Fruit fly (Drosophila melanogaster) whole organism, embryonic: Measurements from ENCODE around the gene CG7557.

Experiments used
- Abd-B ChIP-seq: fragments of 200-800 bp; sonication (Bioruptor generic); optimal IDR thresholded peaks from 2 replicates; lab custom pipeline; 2018; ENCODE audit warnings: missing biosample characterization, mild to moderate bottlenecking, missing genetic modification characterization, moderate library complexity
- C15 ChIP-seq: fragments of 200-800 bp; sonication (Bioruptor generic); IDR thresholded peaks from 3 replicates; pipeline ENCODE4 v1.3.6; 2022; ENCODE audit warnings: missing biosample characterization, missing genetic modification characterization
- CG10462 ChIP-seq: fragments of 200-800 bp; sonication (Bioruptor generic); optimal IDR thresholded peaks from 2 replicates; lab custom pipeline; 2016; ENCODE audit warnings: missing biosample characterization, missing genetic modification characterization
- CG10979 ChIP-seq: fragments of 200-800 bp; sonication (Bioruptor generic); optimal IDR thresholded peaks from 2 replicates; lab custom pipeline; 2018; ENCODE audit warnings: missing biosample characterization, mild to moderate bottlenecking, missing genetic modification characterization, moderate library complexity
- CG11504 ChIP-seq: fragments of 200-800 bp; sonication (Bioruptor generic); optimal IDR thresholded peaks from 3 replicates; lab custom pipeline; 2019; ENCODE audit warnings: missing biosample characterization, mild to moderate bottlenecking, missing genetic modification characterization, moderate library complexity
- CG11560 ChIP-seq: fragments of 200-800 bp; sonication (Bioruptor generic); IDR thresholded peaks from 3 replicates; pipeline ENCODE4 v1.3.6; 2022; ENCODE audit warnings: missing biosample characterization, missing genetic modification characterization
- CG12155 ChIP-seq: fragments of 200-800 bp; sonication (Bioruptor generic); optimal IDR thresholded peaks from 3 replicates; lab custom pipeline; 2016; ENCODE audit warnings: missing biosample characterization, missing genetic modification characterization
- CG13424 ChIP-seq: fragments of 200-800 bp; sonication (Bioruptor generic); optimal IDR thresholded peaks from 2 replicates; lab custom pipeline; 2019; ENCODE audit warnings: missing biosample characterization, mild to moderate bottlenecking, missing genetic modification characterization, moderate library complexity
- CG15269 ChIP-seq: fragments of 200-800 bp; sonication (Bioruptor generic); optimal IDR thresholded peaks from 2 replicates; lab custom pipeline; 2018; ENCODE audit warnings: missing biosample characterization, mild to moderate bottlenecking, missing genetic modification characterization, moderate library complexity
- CG16863 ChIP-seq: fragments of 200-800 bp; sonication (Bioruptor generic); optimal IDR thresholded peaks from 3 replicates; lab custom pipeline; 2016; ENCODE audit warnings: missing biosample characterization, missing genetic modification characterization
- CG17359 ChIP-seq: fragments of 200-800 bp; sonication (Bioruptor generic); optimal IDR thresholded peaks from 3 replicates; lab custom pipeline; 2018; ENCODE audit warnings: missing biosample characterization, mild to moderate bottlenecking, missing genetic modification characterization, moderate library complexity
- CG17385 ChIP-seq: fragments of 200-800 bp; sonication (Bioruptor generic); optimal IDR thresholded peaks from 3 replicates; lab custom pipeline; 2018; ENCODE audit warnings: missing biosample characterization, mild to moderate bottlenecking, missing genetic modification characterization
- CG17612 ChIP-seq: fragments of 200-800 bp; sonication (Bioruptor generic); IDR thresholded peaks from 2 replicates; pipeline ENCODE4 v1.3.6; 2022; ENCODE audit warnings: missing biosample characterization, missing genetic modification characterization
- CG30020 ChIP-seq: fragments of 200-800 bp; optimal IDR thresholded peaks from 2 replicates; lab custom pipeline; 2019; ENCODE audit warnings: missing biosample characterization, mild to moderate bottlenecking, missing genetic modification characterization, moderate library complexity
- CG30403 ChIP-seq: fragments of 200-800 bp; sonication (Bioruptor generic); optimal IDR thresholded peaks from 3 replicates; lab custom pipeline; 2016; ENCODE audit warnings: missing biosample characterization, missing genetic modification characterization
- CG31365 ChIP-seq: fragments of 200-800 bp; sonication (Bioruptor generic); optimal IDR thresholded peaks from 2 replicates; lab custom pipeline; 2018; ENCODE audit warnings: missing biosample characterization, mild to moderate bottlenecking, missing genetic modification characterization
- CG34376 ChIP-seq: fragments of 200-800 bp; sonication (Bioruptor generic); optimal IDR thresholded peaks from 2 replicates; lab custom pipeline; 2018; ENCODE audit warnings: missing biosample characterization, mild to moderate bottlenecking, missing genetic modification characterization
- CG3847 ChIP-seq: fragments of 200-800 bp; sonication (Bioruptor generic); IDR thresholded peaks from 2 replicates; pipeline ENCODE4 v1.3.6; 2022; ENCODE audit warnings: missing biosample characterization, missing genetic modification characterization
- CG4730 ChIP-seq: fragments of 200-800 bp; sonication (Bioruptor generic); IDR thresholded peaks from 2 replicates; pipeline ENCODE4 v1.3.6; 2022; ENCODE audit warnings: missing biosample characterization, missing genetic modification characterization
- CG5180 ChIP-seq: fragments of 200-800 bp; sonication (Bioruptor generic); optimal IDR thresholded peaks from 3 replicates; lab custom pipeline; 2017; ENCODE audit warnings: missing biosample characterization, missing genetic modification characterization, mild to moderate bottlenecking, moderate library complexity, missing genetic modification reagents
- CG6791 ChIP-seq: fragments of 200-800 bp; sonication (Bioruptor generic); IDR thresholded peaks from 3 replicates; pipeline ENCODE4 v1.3.6; 2022; ENCODE audit warnings: missing biosample characterization, missing genetic modification characterization; ENCODE audit not compliant: partially characterized antibody
- CG8765 ChIP-seq: fragments of 200-800 bp; sonication (Bioruptor generic); IDR thresholded peaks from 2 replicates; pipeline ENCODE4 v1.3.6; 2022; ENCODE audit warnings: missing biosample characterization, missing genetic modification characterization
- CG9609 ChIP-seq: fragments of 200-800 bp; sonication (Bioruptor generic); optimal IDR thresholded peaks from 3 replicates; lab custom pipeline; 2016; ENCODE audit warnings: missing biosample characterization, missing genetic modification characterization
- CG9797 ChIP-seq: fragments of 200-800 bp; sonication (Bioruptor generic); optimal IDR thresholded peaks from 3 replicates; lab custom pipeline; 2018; ENCODE audit warnings: missing biosample characterization, mild to moderate bottlenecking, missing genetic modification characterization
- D19A ChIP-seq: fragments of 200-800 bp; optimal IDR thresholded peaks from 3 replicates; lab custom pipeline; 2019; ENCODE audit warnings: missing biosample characterization, mild to moderate bottlenecking, missing genetic modification characterization, moderate library complexity
- Hsf ChIP-seq: fragments of 200-800 bp; sonication (Bioruptor generic); optimal IDR thresholded peaks from 3 replicates; lab custom pipeline; 2016; ENCODE audit warnings: missing biosample characterization, missing genetic modification characterization
- PHDP ChIP-seq: fragments of 200-800 bp; sonication (Bioruptor generic); optimal IDR thresholded peaks from 3 replicates; lab custom pipeline; 2018; ENCODE audit warnings: missing biosample characterization, mild to moderate bottlenecking, missing genetic modification characterization, moderate library complexity
- Ravus ChIP-seq: fragments of 200-800 bp; sonication (Bioruptor generic); IDR thresholded peaks from 2 replicates; pipeline ENCODE4 v1.3.6; 2022; ENCODE audit warnings: missing biosample characterization, missing genetic modification characterization
- Rx ChIP-seq: fragments of 200-800 bp; sonication (Bioruptor generic); IDR thresholded peaks from 2 replicates; pipeline ENCODE4 v1.3.6; 2022; ENCODE audit warnings: missing biosample characterization, missing genetic modification characterization
- al ChIP-seq: fragments of 200-800 bp; sonication (Bioruptor generic); IDR thresholded peaks from 2 replicates; pipeline ENCODE4 v1.3.6; 2022; ENCODE audit warnings: missing biosample characterization, missing genetic modification characterization
- bab2 ChIP-seq: fragments of 200-800 bp; sonication (Bioruptor generic); optimal IDR thresholded peaks from 2 replicates; lab custom pipeline; 2016; ENCODE audit warnings: missing biosample characterization, missing genetic modification characterization
- chinmo ChIP-seq: fragments of 200-800 bp; sonication (Bioruptor generic); IDR thresholded peaks from 4 replicates; pipeline ENCODE4 v1.3.6; 2022; ENCODE audit warnings: missing biosample characterization, missing genetic modification characterization; ENCODE audit not compliant: partially characterized antibody
- ems ChIP-seq: fragments of 200-800 bp; sonication (Bioruptor generic); optimal IDR thresholded peaks from 3 replicates; lab custom pipeline; 2016; ENCODE audit warnings: missing biosample characterization, missing genetic modification characterization
- esg ChIP-seq: fragments of 200-800 bp; sonication (Bioruptor generic); conservative IDR thresholded peaks from 2 replicates; pipeline ENCODE4 v1.3.6; 2022; ENCODE audit warnings: missing biosample characterization, missing genetic modification characterization
- exex ChIP-seq: fragments of 200-800 bp; sonication (Bioruptor generic); optimal IDR thresholded peaks from 4 replicates; lab custom pipeline; 2018; ENCODE audit warnings: missing biosample characterization, mild to moderate bottlenecking, missing genetic modification characterization, moderate library complexity
- fd96Cb ChIP-seq: fragments of 200-800 bp; sonication (Bioruptor generic); optimal IDR thresholded peaks from 2 replicates; lab custom pipeline; 2018; ENCODE audit warnings: missing biosample characterization, mild to moderate bottlenecking, missing genetic modification characterization, moderate library complexity
- fru ChIP-seq: fragments of >200 bp; optimal IDR thresholded peaks from 2 replicates; lab custom pipeline; 2017
- h ChIP-seq: fragments of >200 bp; optimal IDR thresholded peaks from 2 replicates; lab custom pipeline; 2017
- ham ChIP-seq: fragments of 200-800 bp; sonication (Bioruptor generic); IDR thresholded peaks from 2 replicates; pipeline ENCODE4 v1.3.6; 2022; ENCODE audit warnings: missing biosample characterization, missing genetic modification characterization
- nmo ChIP-seq: fragments of 200-800 bp; sonication (Bioruptor generic); optimal IDR thresholded peaks from 2 replicates; lab custom pipeline; 2018; ENCODE audit warnings: missing biosample characterization, mild to moderate bottlenecking, missing genetic modification characterization, moderate library complexity
- onecut ChIP-seq: fragments of 200-800 bp; sonication (Bioruptor generic); IDR thresholded peaks from 2 replicates; pipeline ENCODE4 v1.3.6; 2022; ENCODE audit warnings: missing biosample characterization, missing genetic modification characterization
- org-1 ChIP-seq: fragments of 200-800 bp; sonication (Bioruptor generic); optimal IDR thresholded peaks from 2 replicates; lab custom pipeline; 2017; ENCODE audit warnings: missing biosample characterization, missing genetic modification characterization
- pan ChIP-seq, 4 experiments: fragments of >200 bp in 3 of 4; fragments of 200-800 bp in 1 of 4; sonication (Bioruptor generic) in 1 of 4; optimal IDR thresholded peaks in 3 of 4; IDR thresholded peaks in 1 of 4; 2 replicates each; pipeline versions ENCODE4 v1.3.6 to Lab custom; 2017 to 2022; ENCODE audit warnings: missing biosample characterization in 2 of 4, missing genetic modification characterization in 2 of 4, mixed read lengths in 1 of 4
- pfk ChIP-seq: fragments of 200-800 bp; sonication (Bioruptor generic); optimal IDR thresholded peaks from 2 replicates; lab custom pipeline; 2018; ENCODE audit warnings: missing biosample characterization, mild to moderate bottlenecking, missing genetic modification characterization, moderate library complexity
- pnt ChIP-seq: fragments of 200-800 bp; sonication (Bioruptor generic); optimal IDR thresholded peaks from 3 replicates; lab custom pipeline; 2016; ENCODE audit warnings: missing biosample characterization, missing genetic modification characterization
- pum ChIP-seq: fragments of 200-800 bp; sonication (Bioruptor generic); optimal IDR thresholded peaks from 2 replicates; lab custom pipeline; 2016; ENCODE audit warnings: missing biosample characterization, missing genetic modification characterization
- ranshi ChIP-seq: fragments of 200-800 bp; sonication (Bioruptor generic); IDR thresholded peaks from 2 replicates; pipeline ENCODE4 v1.3.6; 2022; ENCODE audit warnings: missing biosample characterization, missing genetic modification characterization
- ro ChIP-seq: fragments of 200-800 bp; sonication (Bioruptor generic); IDR thresholded peaks from 2 replicates; pipeline ENCODE4 v1.3.6; 2022; ENCODE audit warnings: missing biosample characterization, missing genetic modification characterization
- trem ChIP-seq: fragments of 200-800 bp; optimal IDR thresholded peaks from 3 replicates; lab custom pipeline; 2019; ENCODE audit warnings: missing biosample characterization, mild to moderate bottlenecking, missing genetic modification characterization, moderate library complexity
- vvl ChIP-seq: fragments of 200-800 bp; sonication (Bioruptor generic); IDR thresholded peaks from 2 replicates; pipeline ENCODE4 v1.3.6; 2022; ENCODE audit warnings: missing biosample characterization, missing genetic modification characterization
- zen ChIP-seq: fragments of 200-800 bp; sonication (Bioruptor generic); optimal IDR thresholded peaks from 3 replicates; lab custom pipeline; 2018; ENCODE audit warnings: missing biosample characterization, mild to moderate bottlenecking, missing genetic modification characterization, moderate library complexity

The CG7557 gene

dm6 chr3L:11483135-11483534 lies 38.2 kb downstream of the CG7557 start (continued):
- TF ChIP-seq Ravus (GFP tag; lab: Robert Waterston, UW) (no peak), esg (GFP tag; lab: Robert Waterston, UW) (0 out of 2 replicates have a peak, but pooled peaks have one; percentile 36), exex (tag; lab: Kevin White, UChicago) (no peak), CG10979 (tag; lab: Kevin White, UChicago) (peak; percentile 65), CG11560 (tag; lab: Robert Waterston, UW) (no peak), CG30020 (tag; lab: Kevin White, UChicago) (no peak), fd96Cb (peak; percentile 40), CG4730 (GFP tag; lab: Robert Waterston, UW) (no peak), CG10462 (GFP tag; lab: Kevin White, UChicago) (no peak), CG3847 (GFP tag; lab: Robert Waterston, UW) (0 out of 2 replicates have a peak, but pooled peaks have one; percentile 9), onecut (GFP tag; lab: Robert Waterston, UW) (no peak), CG30403 (GFP tag; lab: Kevin White, UChicago) (peak; percentile 57), ham (GFP tag; lab: Robert Waterston, UW) (no peak), CG34376 (no peak), vvl (GFP tag; lab: Robert Waterston, UW) (peak; percentile 33; the same call in 1 of the 2 replicates), zen (peak; percentile 25), CG17385 (GFP tag; lab: Kevin White, UChicago) (peak; percentile 27), pfk (GFP tag; lab: Kevin White, UChicago) (no peak), pan (optimal IDR thresholded peaks at IDR 0.05; lab: Kevin White, UChicago) (no peak), pan (GFP tag; optimal IDR thresholded peaks at IDR 0.05 in 1 of 2, IDR thresholded peaks at IDR 0.05 in 1 of 2) (peak in 1 of 2 experiments; percentile 23), PHDP (peak; percentile 41), CG6791 (GFP tag; lab: Robert Waterston, UW) (0 out of 3 replicates have a peak, but pooled peaks have one; percentile 52), pum (GFP tag; lab: Kevin White, UChicago) (peak; percentile 33), chinmo (no peak), CG31365 (tag; lab: Kevin White, UChicago) (no peak), Rx (GFP tag; lab: Robert Waterston, UW) (no peak), ro (GFP tag; lab: Robert Waterston, UW) (no peak), pnt (GFP tag; lab: Kevin White, UChicago) (peak; percentile 37), al (GFP tag; lab: Robert Waterston, UW) (no peak), D19A (tag; lab: Kevin White, UChicago) (peak; percentile 23), CG17612 (GFP tag; lab: Robert Waterston, UW) (no peak), Abd-B (GFP tag; lab: Kevin White, UChicago) (peak; percentile 34), CG16863 (GFP tag; lab: Kevin White, UChicago) (peak; percentile 2), nmo (GFP tag; lab: Kevin White, UChicago) (peak; percentile 65), CG9797 (GFP tag; lab: Kevin White, UChicago) (no peak), Hsf (peak; percentile 49), C15 (GFP tag; lab: Robert Waterston, UW) (no peak), org-1 (GFP tag; lab: Kevin White, UChicago) (peak; percentile 33), CG13424 (tag; lab: Kevin White, UChicago) (peak; percentile 42), CG17359 (tag; lab: Kevin White, UChicago) (peak; percentile 14), ems (GFP tag; lab: Kevin White, UChicago) (peak; percentile 36), fru (lab: Kevin White, UChicago) (no peak), trem (tag; lab: Kevin White, UChicago) (no peak), bab2 (GFP tag; lab: Kevin White, UChicago) (no peak), h (lab: Kevin White, UChicago) (no peak), ranshi (peak; percentile 4; the same call in 1 of the 2 replicates), CG5180 (no peak), CG12155 (peak; percentile 2), CG8765 (GFP tag; lab: Robert Waterston, UW) (no peak), CG11504 (tag; lab: Kevin White, UChicago) (peak; percentile 67), CG9609 (GFP tag; lab: Kevin White, UChicago) (peak; percentile 27), CG15269 (peak; percentile 42)
